ENCODE assay signal across 3 worm cellular contexts in the genomic region with DNA sequence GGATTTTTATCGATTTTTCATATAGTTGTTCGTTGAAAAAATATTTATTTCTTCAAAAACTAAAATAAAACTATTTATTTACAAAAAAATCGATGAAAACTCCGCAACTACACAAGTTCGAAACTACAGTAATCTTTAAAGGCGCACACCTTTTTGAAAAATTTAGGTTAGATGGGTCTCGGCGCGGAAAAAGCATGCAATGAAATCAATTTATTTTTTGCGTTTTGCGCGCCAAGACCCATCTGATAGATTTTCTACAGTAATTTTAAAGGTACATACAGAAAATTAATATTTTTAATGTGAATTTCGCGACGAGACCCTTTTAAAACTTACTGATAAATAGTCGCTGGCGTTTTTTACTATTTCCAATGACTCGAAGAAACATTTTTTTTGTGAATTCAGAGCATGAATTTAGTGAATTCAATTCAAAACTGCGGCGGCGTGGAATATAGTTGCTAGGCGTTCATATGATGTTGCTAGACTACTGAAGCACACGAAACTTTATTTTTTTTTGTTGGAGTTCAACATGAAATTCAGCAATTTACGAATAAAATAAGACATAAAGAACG.
TF ChIP-seq lines count a peak whose summit lies in the region.

A gene (minus strand): TSS at position 385 of the 569 bp plus-strand sequence.

TF ChIP-seq in whole organism, L2 larva, 48 proteins besides CTCF, POLR2A, EP300 and RAD21 (continued from another document):
- TF ChIP-seq lin-39 (tag; optimal IDR thresholded peaks at IDR 0.05; lab: Kevin White, UChicago), result no peak
- no peak for TF ChIP-seq nhr-11 (tag; optimal IDR thresholded peaks at IDR 0.05; lab: Kevin White, UChicago)
- no peak for TF ChIP-seq sma-3 (GFP tag; optimal IDR thresholded peaks at IDR 0.05; lab: Kevin White, UChicago)
- peak; percentile 40 for TF ChIP-seq lin-13 (GFP tag; optimal IDR thresholded peaks at IDR 0.05; lab: Kevin White, UChicago)
- TF ChIP-seq ztf-1 (GFP tag; conservative IDR thresholded peaks at IDR 0.05; lab: Robert Waterston, UW), result no peak
- TF ChIP-seq lin-11 (tag; optimal IDR thresholded peaks at IDR 0.05; lab: Kevin White, UChicago), result no peak
- no peak for TF ChIP-seq nhr-23 (tag; optimal IDR thresholded peaks at IDR 0.05; lab: Kevin White, UChicago)
- TF ChIP-seq ztf-4 (tag; optimal IDR thresholded peaks at IDR 0.05; lab: Kevin White, UChicago), result no peak
- TF ChIP-seq aly-2 (tag; optimal IDR thresholded peaks at IDR 0.05; lab: Kevin White, UChicago), result no peak
- TF ChIP-seq gmeb-1 (tag; optimal IDR thresholded peaks at IDR 0.05; lab: Kevin White, UChicago), result no peak
- TF ChIP-seq unc-62 (GFP tag; optimal IDR thresholded peaks at IDR 0.05; lab: Kevin White, UChicago), result no peak
- TF ChIP-seq nhr-77 (tag; optimal IDR thresholded peaks at IDR 0.05; lab: Kevin White, UChicago), result no peak
- peak in 1 of 2 experiments; percentile 24 for TF ChIP-seq lsy-2 (tag; optimal IDR thresholded peaks at IDR 0.05; lab: Kevin White, UChicago)
- TF ChIP-seq R02D3.7 (tag; optimal IDR thresholded peaks at IDR 0.05; lab: Kevin White, UChicago), result no peak
- TF ChIP-seq mdl-1 (tag; optimal IDR thresholded peaks at IDR 0.05; lab: Kevin White, UChicago), result no peak
- no peak for TF ChIP-seq F13H6.1 (tag; optimal IDR thresholded peaks at IDR 0.05; lab: Kevin White, UChicago)
TF ChIP-seq in whole organism, L2 larva: peak in this region for 4.

TF ChIP-seq in whole organism, L4 larva, 104 proteins besides CTCF, POLR2A, EP300 and RAD21 (continued from another document):
- TF ChIP-seq spr-3 (GFP tag; optimal IDR thresholded peaks at IDR 0.05; lab: Kevin White, UChicago), result no peak
- TF ChIP-seq nhr-42 (GFP tag; IDR thresholded peaks at IDR 0.05; lab: Robert Waterston, UW), result no peak
- TF ChIP-seq hlh-11 (tag; optimal IDR thresholded peaks at IDR 0.05; lab: Kevin White, UChicago), result no peak
- TF ChIP-seq daf-16 (GFP tag; optimal IDR thresholded peaks at IDR 0.05; lab: Kevin White, UChicago), result no peak
- peak; percentile 19 for TF ChIP-seq daf-16 (tag; optimal IDR thresholded peaks at IDR 0.05; lab: Kevin White, UChicago)
- peak in 1 of 2 experiments; percentile 32 for TF ChIP-seq lsy-2 (tag; optimal IDR thresholded peaks at IDR 0.05; lab: Kevin White, UChicago)
- no peak for TF ChIP-seq lim-7 (GFP tag; IDR thresholded peaks at IDR 0.05; lab: Robert Waterston, UW)
- no peak for TF ChIP-seq lin-13 (GFP tag; optimal IDR thresholded peaks at IDR 0.05; lab: Kevin White, UChicago)
- no peak for TF ChIP-seq ceh-44 (GFP tag; IDR thresholded peaks at IDR 0.05; lab: Robert Waterston, UW)
- TF ChIP-seq dve-1 (tag; optimal IDR thresholded peaks at IDR 0.05; lab: Kevin White, UChicago; ENCODE audit: insufficient read depth), result peak; percentile 32
- TF ChIP-seq Y105C5A.15 (GFP tag; IDR thresholded peaks at IDR 0.05; lab: Robert Waterston, UW), result no peak

TF ChIP-seq in whole organism, young adult, 124 proteins besides CTCF, POLR2A, EP300 and RAD21 (continued from another document):
- TF ChIP-seq B0019.2 (GFP tag; conservative IDR thresholded peaks at IDR 0.05; lab: Robert Waterston, UW) (0 out of 2 replicates have a peak, but pooled peaks have one; percentile 17), B0261.1 (tag; optimal IDR thresholded peaks at IDR 0.05; lab: Kevin White, UChicago) (no peak)
